Worm (Caenorhabditis elegans) whole organism, L1 larva: ENCODE results near the gene ZK1248.20.
A peak's percentile ranks its signal among the peaks of the same experiment; 100 is the strongest.

ENCODE experiments used
- elt-2 ChIP-seq: sonication (generic microtip); optimal IDR thresholded peaks from 2 replicates; lab custom pipeline; 2016; ENCODE audit warnings: missing genetic modification characterization, mild to moderate bottlenecking, inconsistent platforms, missing compliant biosample characterization, missing genetic modification reagents
- fos-1 ChIP-seq: fragments of 150-350 bp; optimal IDR thresholded peaks from 2 replicates; lab custom pipeline; 2014; ENCODE audit warnings: missing biosample characterization, missing genetic modification characterization
- lin-14 ChIP-seq: fragments of 200-800 bp; sonication (Bioruptor generic); optimal IDR thresholded peaks from 2 replicates; lab custom pipeline; 2018; ENCODE audit warnings: mild to moderate bottlenecking, missing genetic modification characterization, moderate library complexity, missing compliant biosample characterization
- pax-3 ChIP-seq: fragments of 200-800 bp; sonication (Bioruptor generic); optimal IDR thresholded peaks from 2 replicates; lab custom pipeline; 2018; ENCODE audit warnings: mild to moderate bottlenecking, missing genetic modification characterization, moderate library complexity, missing compliant biosample characterization
- skn-1 ChIP-seq: fragments of 150-350 bp; optimal IDR thresholded peaks from 2 replicates; lab custom pipeline; 2014; ENCODE audit warnings: missing biosample characterization, missing genetic modification characterization
- sptf-1 ChIP-seq: fragments of 150-350 bp; optimal IDR thresholded peaks from 2 replicates; lab custom pipeline; 2014; ENCODE audit warnings: missing biosample characterization, missing genetic modification characterization

ZK1248.20 gene

DNA sequence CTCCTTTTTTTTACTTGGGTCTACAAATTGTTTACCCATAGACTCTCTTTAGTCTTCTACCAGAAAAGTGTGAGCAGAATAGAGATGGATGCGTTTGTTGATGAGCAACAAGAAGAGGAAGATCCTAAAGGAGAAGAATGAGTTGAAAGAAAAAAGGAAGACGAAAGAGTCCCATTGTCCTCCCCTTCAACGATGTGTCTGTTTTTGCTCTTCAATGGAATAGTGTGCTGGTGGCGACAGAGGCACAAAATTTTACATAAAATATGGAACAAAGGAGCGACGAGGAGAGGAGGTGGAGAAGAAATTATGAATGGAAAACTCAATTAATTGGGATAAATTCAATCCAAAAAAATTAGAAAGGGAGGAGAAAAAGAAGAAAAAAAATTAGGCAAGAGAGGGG is 44.2 kb downstream of the ZK1248.20 start:
- TF ChIP-seq skn-1 (tag; lab: Kevin White, UChicago) (no peak), lin-14 (GFP tag; lab: Kevin White, UChicago) (peak; percentile 49)

- no peak for TF ChIP-seq pax-3 (tag; lab: Kevin White, UChicago)
- peak; percentile 2 for TF ChIP-seq elt-2
- no peak for TF ChIP-seq fos-1 (tag; lab: Kevin White, UChicago)
Measured at ce11 chrII:5863893-5864292, 47.4 kb downstream of the ZK1248.20 start, which contains the start of gene tag-234. tag-234 (plus strand) TSS chrII:5864193.

DNA sequence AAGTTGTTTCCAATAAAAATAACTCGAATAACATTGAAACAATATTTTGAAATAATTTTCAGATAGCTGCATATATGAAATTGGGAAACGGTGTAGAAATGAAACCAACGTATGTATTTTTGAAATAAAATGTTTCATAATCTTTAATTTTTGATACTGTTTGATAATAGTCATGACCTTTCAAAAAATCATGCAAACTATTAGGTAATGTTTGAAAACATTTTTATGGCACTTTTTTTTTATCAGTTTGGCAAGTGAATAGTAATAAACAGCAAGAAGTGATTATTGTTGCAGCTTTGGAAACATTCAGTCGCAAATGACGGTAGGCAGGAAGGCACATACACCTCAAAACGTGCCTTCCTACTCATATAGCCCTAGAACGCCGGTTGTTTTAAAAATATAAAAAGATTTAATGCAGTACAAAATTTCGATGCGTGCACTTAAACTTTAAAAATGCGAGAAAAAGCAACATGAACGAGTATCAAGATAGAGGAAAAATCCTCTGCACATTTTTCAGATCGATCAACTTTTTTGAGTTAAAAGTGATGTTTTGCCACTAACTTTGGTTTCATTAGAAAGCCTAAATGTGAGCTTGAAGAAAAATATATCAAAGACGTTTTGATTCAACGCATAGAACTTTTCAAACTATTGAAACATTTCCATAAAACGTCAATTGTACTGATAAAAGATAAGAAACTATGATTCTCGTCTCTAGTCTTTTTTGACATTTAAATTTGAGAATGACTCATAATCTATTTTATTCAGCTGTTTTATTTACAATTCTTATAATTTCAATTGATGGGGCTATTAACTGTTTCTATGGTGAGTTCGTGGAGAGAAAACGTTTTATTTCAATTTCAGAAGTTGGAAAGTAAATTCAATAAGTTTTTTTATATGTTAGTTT is 49.2 kb downstream of the ZK1248.20 start, which contains the start of gene F55C12.19:
Gene F55C12.19, plus strand, starts transcription at position 735 of the 904 bp plus-strand sequence.
- TF ChIP-seq sptf-1 (tag; lab: Kevin White, UChicago) (no peak), elt-2 (peak; percentile 47)
- TF ChIP-seq, all 84 proteins: peak for 1
